Worm (Caenorhabditis elegans): Measurements from ENCODE around the gene ZK105.1.

DNA sequence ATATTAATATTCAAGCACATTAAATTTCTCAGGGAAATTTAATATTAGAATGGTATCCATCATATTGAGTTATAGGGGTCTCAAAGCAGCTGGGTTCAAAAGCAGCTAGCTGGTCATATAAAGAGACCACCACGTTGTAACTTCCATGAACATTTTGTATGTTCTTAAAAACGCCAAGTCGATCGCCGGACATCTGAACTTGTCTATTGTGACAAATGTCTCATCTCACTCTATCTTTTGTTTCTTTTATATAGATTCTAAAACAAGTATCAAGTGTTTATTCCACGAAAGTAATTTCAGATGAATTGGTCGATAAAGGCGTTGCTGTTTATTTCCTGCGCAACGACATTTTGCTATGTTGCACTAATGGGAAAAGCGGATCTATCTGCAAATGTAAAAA is 16.9 kb upstream of the ZK105.1 start, which contains the start of gene ZK105.3:
- TF ChIP-seq ces-1 (GFP tag; optimal IDR thresholded peaks at IDR 0.05) (no peak), mdl-1 (tag; optimal IDR thresholded peaks at IDR 0.05) (no peak), ama-1 (optimal IDR thresholded peaks at IDR 0.05) (no peak), Y5F2A.4 (GFP tag; optimal IDR thresholded peaks at IDR 0.05) (no peak), lin-13 (GFP tag; optimal IDR thresholded peaks at IDR 0.05) (no peak), lin-1 (GFP tag; IDR thresholded peaks at IDR 0.05) (no peak), lir-3 (tag; optimal IDR thresholded peaks at IDR 0.05) (no peak), ZK546.5 (tag; optimal IDR thresholded peaks at IDR 0.05) (no peak)
